Fruit fly (Drosophila melanogaster): ENCODE measurements around the gene ninaC.

ninaC gene

DNA sequence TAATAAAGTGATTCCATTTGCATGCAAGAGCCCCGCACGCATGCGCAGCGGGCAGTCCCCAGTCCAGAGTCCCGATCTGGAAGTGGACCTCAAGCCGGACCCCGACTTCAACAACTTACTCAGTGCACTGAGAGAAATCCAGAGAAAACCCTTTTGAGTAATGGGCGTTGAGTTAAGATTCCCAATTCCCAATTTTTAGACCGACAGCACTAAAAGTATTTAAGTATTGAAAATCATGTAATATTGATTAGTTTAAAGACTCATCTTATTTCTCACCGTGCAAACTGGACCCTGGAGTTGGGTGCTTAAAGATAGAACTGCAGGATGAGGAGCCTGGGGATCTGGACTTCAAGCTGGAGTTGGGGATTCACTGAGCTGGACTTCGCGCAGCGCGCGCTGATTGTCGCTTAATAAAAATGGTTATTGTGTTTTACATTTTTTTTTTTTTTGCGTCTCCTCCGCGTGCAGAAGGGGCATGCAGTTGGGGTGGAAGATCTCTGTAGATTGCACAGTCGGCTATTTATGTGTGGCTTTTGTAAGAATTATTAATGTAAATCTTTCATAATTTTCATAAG lies 19.4 kb upstream of the ninaC start (continued):
- no peak for TF ChIP-seq Mio (GFP tag; optimal IDR thresholded peaks at IDR 0.05)
- TF ChIP-seq rgr (GFP tag; optimal IDR thresholded peaks at IDR 0.05) = peak; percentile 92
- TF ChIP-seq jim (GFP tag; optimal IDR thresholded peaks at IDR 0.05) = no peak
- TF ChIP-seq Hr83 (GFP tag; optimal IDR thresholded peaks at IDR 0.05; ENCODE audit: poor library complexity, severe bottlenecking) = peak; percentile 7

DNA sequence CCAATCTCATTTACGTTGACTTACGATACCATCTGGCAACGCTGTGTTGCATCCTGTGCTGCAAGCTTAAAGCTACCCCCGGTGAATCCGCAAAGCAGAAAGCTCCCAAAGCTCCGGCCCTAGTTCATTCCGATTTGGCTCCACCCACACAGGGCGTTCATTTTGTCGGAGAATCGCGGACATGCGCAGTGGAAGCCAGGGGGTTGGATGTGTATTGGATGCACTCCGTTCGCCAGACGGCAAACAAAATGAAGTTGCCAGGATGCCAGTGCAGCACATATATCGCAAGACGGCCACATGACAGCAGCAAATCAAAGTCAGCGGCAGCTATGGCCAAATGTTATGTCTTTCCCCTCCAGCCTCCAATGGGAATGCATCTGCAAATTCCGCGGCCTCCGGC lies 18.7 kb upstream of the ninaC start:
- peak; percentile 22 for TF ChIP-seq Dif (GFP tag; optimal IDR thresholded peaks at IDR 0.05; ENCODE audit: partially characterized antibody)
- no peak for TF ChIP-seq Rel (GFP tag; optimal IDR thresholded peaks at IDR 0.05)
- no peak for TF ChIP-seq Rel (tag; optimal IDR thresholded peaks at IDR 0.05)
- TF ChIP-seq GATAd (GFP tag; optimal IDR thresholded peaks at IDR 0.05) = no peak
- TF ChIP-seq Vsx2 (GFP tag; optimal IDR thresholded peaks at IDR 0.05; ENCODE audit: partially characterized antibody) = peak; percentile 7
- no peak for TF ChIP-seq tai (GFP tag; optimal IDR thresholded peaks at IDR 0.05)
- no peak for TF ChIP-seq CG32264 (GFP tag; optimal IDR thresholded peaks at IDR 0.05)
- no peak for TF ChIP-seq Hr83 (GFP tag; optimal IDR thresholded peaks at IDR 0.05; ENCODE audit: poor library complexity, severe bottlenecking)
- no peak for TF ChIP-seq h (GFP tag; optimal IDR thresholded peaks at IDR 0.05)
- no peak for TF ChIP-seq sage (GFP tag; optimal IDR thresholded peaks at IDR 0.05)
- no peak for TF ChIP-seq Sp1 (GFP tag; optimal IDR thresholded peaks at IDR 0.05)
- TF ChIP-seq woc (GFP tag; optimal IDR thresholded peaks at IDR 0.05) = no peak

DNA sequence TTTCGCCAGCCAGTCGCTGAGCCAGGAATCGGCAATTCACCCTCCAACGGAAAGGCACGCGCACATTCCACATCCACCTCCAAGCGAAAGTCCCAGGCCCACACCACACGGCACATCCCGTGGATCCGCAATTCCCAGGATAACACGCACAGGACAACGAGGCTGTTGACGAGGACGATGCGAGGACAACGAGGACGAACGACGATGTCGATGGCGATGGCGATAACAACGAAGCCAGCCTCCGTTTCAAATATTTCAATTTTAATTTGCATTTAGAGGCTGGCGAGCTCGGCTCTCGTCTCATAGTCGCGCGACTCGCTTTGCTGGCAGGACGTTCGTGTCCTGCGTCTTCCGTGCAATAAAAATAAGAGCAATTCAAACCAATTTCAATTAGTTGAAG lies 14.4 kb upstream of the ninaC start, which contains the start of gene Wnt10:
Gene Wnt10, plus strand, starts transcription at position 301 of the 400 bp plus-strand sequence.
- TF ChIP-seq N (GFP tag; optimal IDR thresholded peaks at IDR 0.05) = no peak
- TF ChIP-seq foxo (GFP tag; optimal IDR thresholded peaks at IDR 0.05) = no peak
- no peak for TF ChIP-seq Hr83 (GFP tag; optimal IDR thresholded peaks at IDR 0.05; ENCODE audit: poor library complexity, severe bottlenecking)
- no peak for TF ChIP-seq CrebA (GFP tag; optimal IDR thresholded peaks at IDR 0.05; ENCODE audit: borderline replicate concordance)

- TF ChIP-seq Vsx2 (GFP tag; optimal IDR thresholded peaks at IDR 0.05; ENCODE audit: partially characterized antibody) (no peak), Dif (GFP tag; optimal IDR thresholded peaks at IDR 0.05; ENCODE audit: partially characterized antibody) (no peak), sv (GFP tag; optimal IDR thresholded peaks at IDR 0.05) (no peak), CG9705 (GFP tag; optimal IDR thresholded peaks at IDR 0.05) (peak; percentile 29), psq (GFP tag; optimal IDR thresholded peaks at IDR 0.05) (peak; percentile 59), tai (GFP tag; optimal IDR thresholded peaks at IDR 0.05) (no peak), Mio (GFP tag; optimal IDR thresholded peaks at IDR 0.05) (no peak), OdsH (GFP tag; optimal IDR thresholded peaks at IDR 0.05) (peak; percentile 83), Myc (optimal IDR thresholded peaks at IDR 0.05) (no peak), CrebA (GFP tag; optimal IDR thresholded peaks at IDR 0.05; ENCODE audit: borderline replicate concordance) (no peak), Abd-B (GFP tag; optimal IDR thresholded peaks at IDR 0.05) (no peak), sage (GFP tag; optimal IDR thresholded peaks at IDR 0.05) (no peak), Hnf4 (GFP tag; optimal IDR thresholded peaks at IDR 0.05) (peak; percentile 77), Sp1 (GFP tag; optimal IDR thresholded peaks at IDR 0.05) (no peak), jim (GFP tag; optimal IDR thresholded peaks at IDR 0.05) (no peak), rgr (GFP tag; optimal IDR thresholded peaks at IDR 0.05) (no peak), dmrt93B (GFP tag; optimal IDR thresholded peaks at IDR 0.05) (peak; percentile 65), fru (GFP tag; optimal IDR thresholded peaks at IDR 0.05) (peak; percentile 61), h (GFP tag; optimal IDR thresholded peaks at IDR 0.05) (peak; percentile 81), pan (optimal IDR thresholded peaks at IDR 0.05) (no peak), GATAd (GFP tag; optimal IDR thresholded peaks at IDR 0.05) (peak; percentile 16), foxo (GFP tag; optimal IDR thresholded peaks at IDR 0.05) (peak in 1 of 2 experiments; percentile 81), lola (GFP tag; optimal IDR thresholded peaks at IDR 0.05) (no peak), ey (GFP tag; optimal IDR thresholded peaks at IDR 0.05) (peak; percentile 83), Hr83 (GFP tag; optimal IDR thresholded peaks at IDR 0.05; ENCODE audit: poor library complexity, severe bottlenecking) (no peak), br (GFP tag; optimal IDR thresholded peaks at IDR 0.05) (peak; percentile 76), brk (GFP tag; optimal IDR thresholded peaks at IDR 0.05) (peak; percentile 35), HLH106 (tag; optimal IDR thresholded peaks at IDR 0.05) (peak; percentile 81), woc (GFP tag; optimal IDR thresholded peaks at IDR 0.05) (peak; percentile 41), dl (GFP tag; optimal IDR thresholded peaks at IDR 0.05; ENCODE audit: insufficient read depth in 1 of 2, partially characterized antibody in 2 of 2) (no peak), Hr78 (GFP tag; optimal IDR thresholded peaks at IDR 0.05) (no peak), N (GFP tag; optimal IDR thresholded peaks at IDR 0.05) (no peak), Rel (GFP tag; optimal IDR thresholded peaks at IDR 0.05) (no peak), Rel (tag; optimal IDR thresholded peaks at IDR 0.05) (no peak), usp (GFP tag; optimal IDR thresholded peaks at IDR 0.05) (no peak), Jra (GFP tag; optimal IDR thresholded peaks at IDR 0.05) (peak; percentile 8), dsf (GFP tag; optimal IDR thresholded peaks at IDR 0.05; ENCODE audit: borderline replicate concordance) (no peak), Dfd (GFP tag; optimal IDR thresholded peaks at IDR 0.05) (no peak), CG32264 (GFP tag; optimal IDR thresholded peaks at IDR 0.05) (peak; percentile 6)
Measured at dm6 chr2L:7376157-7376556, 1.3 kb upstream of the ninaC start.
